Fruit fly (Drosophila melanogaster) whole organism, embryonic: Measurements from ENCODE around the gene CG8952.
A peak's percentile ranks its signal among the peaks of the same experiment; 100 is the strongest.

ENCODE experiments used
- Atf-2 ChIP-seq: fragments of 200-800 bp; sonication (Bioruptor generic); optimal IDR thresholded peaks from 2 replicates; lab custom pipeline; 2016; ENCODE audit warnings: missing biosample characterization, missing genetic modification characterization
- BEAF-32 ChIP-seq: fragments of 200-800 bp; sonication (Bioruptor generic); optimal IDR thresholded peaks from 3 replicates; lab custom pipeline; 2017; ENCODE audit warnings: missing biosample characterization, missing genetic modification characterization, mild to moderate bottlenecking, moderate library complexity, missing genetic modification reagents
- CG11398 ChIP-seq: fragments of 200-800 bp; sonication (Bioruptor generic); optimal IDR thresholded peaks from 2 replicates; lab custom pipeline; 2016; ENCODE audit warnings: missing biosample characterization, missing genetic modification characterization
- CG11504 ChIP-seq: fragments of 200-800 bp; sonication (Bioruptor generic); optimal IDR thresholded peaks from 3 replicates; lab custom pipeline; 2019; ENCODE audit warnings: missing biosample characterization, mild to moderate bottlenecking, missing genetic modification characterization, moderate library complexity
- CG12299 ChIP-seq: fragments of 200-800 bp; sonication (Bioruptor generic); optimal IDR thresholded peaks from 2 replicates; lab custom pipeline; 2018; ENCODE audit warnings: missing biosample characterization, mild to moderate bottlenecking, missing genetic modification characterization
- CG14667 ChIP-seq: fragments of 200-800 bp; sonication (Bioruptor generic); IDR thresholded peaks from 2 replicates; pipeline ENCODE4 v1.3.6; 2022; ENCODE audit warnings: missing biosample characterization, missing genetic modification characterization
- CG14860 ChIP-seq: fragments of 200-800 bp; sonication (Bioruptor generic); IDR thresholded peaks from 3 replicates; pipeline ENCODE4 v1.3.6; 2022; ENCODE audit warnings: missing biosample characterization, missing genetic modification characterization; ENCODE audit not compliant: partially characterized antibody
- CG15514 ChIP-seq: fragments of 200-800 bp; sonication (Bioruptor generic); optimal IDR thresholded peaks from 3 replicates; lab custom pipeline; 2017; ENCODE audit warnings: missing biosample characterization, missing genetic modification characterization, mild to moderate bottlenecking, moderate library complexity, missing genetic modification reagents
- CG16813 ChIP-seq: fragments of 200-800 bp; sonication (Bioruptor generic); IDR thresholded peaks from 3 replicates; pipeline ENCODE4 v1.3.6; 2022; ENCODE audit warnings: missing biosample characterization, missing genetic modification characterization; ENCODE audit not compliant: partially characterized antibody
- CG17359 ChIP-seq: fragments of 200-800 bp; sonication (Bioruptor generic); optimal IDR thresholded peaks from 3 replicates; lab custom pipeline; 2018; ENCODE audit warnings: missing biosample characterization, mild to moderate bottlenecking, missing genetic modification characterization, moderate library complexity
- CG2199 ChIP-seq: fragments of 200-800 bp; sonication (Bioruptor generic); IDR thresholded peaks from 3 replicates; pipeline ENCODE4 v1.3.6; 2022; ENCODE audit warnings: missing biosample characterization, missing genetic modification characterization
- CG30020 ChIP-seq: fragments of 200-800 bp; optimal IDR thresholded peaks from 2 replicates; lab custom pipeline; 2019; ENCODE audit warnings: missing biosample characterization, mild to moderate bottlenecking, missing genetic modification characterization, moderate library complexity
- CG6254 ChIP-seq: fragments of 200-800 bp; sonication (Bioruptor generic); optimal IDR thresholded peaks from 3 replicates; lab custom pipeline; 2017; ENCODE audit warnings: mild to moderate bottlenecking, missing biosample characterization, missing genetic modification reagents, missing genetic modification characterization
- CG7928 ChIP-seq: fragments of 200-800 bp; sonication (Bioruptor generic); optimal IDR thresholded peaks from 2 replicates; lab custom pipeline; 2017; ENCODE audit warnings: missing biosample characterization, mild to moderate bottlenecking, missing genetic modification characterization
- CG8924 ChIP-seq: fragments of 200-800 bp; optimal IDR thresholded peaks from 3 replicates; lab custom pipeline; 2019; ENCODE audit warnings: missing biosample characterization, mild to moderate bottlenecking, missing genetic modification characterization, moderate library complexity
- CG9932 ChIP-seq: fragments of 200-800 bp; sonication (Bioruptor generic); IDR thresholded peaks from 2 replicates; pipeline ENCODE4 v1.3.6; 2022; ENCODE audit warnings: missing biosample characterization, missing genetic modification characterization
- Deaf1 ChIP-seq: fragments of 200-800 bp; optimal IDR thresholded peaks from 3 replicates; lab custom pipeline; 2019; ENCODE audit warnings: missing biosample characterization, mild to moderate bottlenecking, missing genetic modification characterization, moderate library complexity
- Dref ChIP-seq: fragments of 200-800 bp; sonication (Bioruptor generic); IDR thresholded peaks from 2 replicates; pipeline ENCODE4 v1.3.6; 2022; ENCODE audit warnings: missing biosample characterization, missing genetic modification characterization
- E2f1 ChIP-seq: fragments of 200-800 bp; sonication (Bioruptor generic); IDR thresholded peaks from 2 replicates; pipeline ENCODE4 v1.3.6; 2022; ENCODE audit warnings: missing biosample characterization, missing genetic modification characterization
- E2f2 ChIP-seq: fragments of 200-800 bp; sonication (Bioruptor generic); IDR thresholded peaks from 2 replicates; pipeline ENCODE4 v1.3.6; 2022; ENCODE audit warnings: missing biosample characterization, missing genetic modification characterization
- Eip74EF ChIP-seq, 2 experiments: fragments of 200-800 bp in 1 of 2; fragments of >200 bp in 1 of 2; sonication (Bioruptor generic) in 1 of 2; optimal IDR thresholded peaks; 2 replicates each; lab custom pipeline; 2017 to 2019; ENCODE audit warnings: missing biosample characterization in 2 of 2, missing genetic modification characterization in 2 of 2, mild to moderate bottlenecking in 1 of 2, moderate library complexity in 1 of 2
- Fer3 ChIP-seq: fragments of 200-800 bp; sonication (Bioruptor generic); optimal IDR thresholded peaks from 2 replicates; lab custom pipeline; 2018; ENCODE audit warnings: missing biosample characterization, mild to moderate bottlenecking, missing genetic modification characterization, moderate library complexity
- Hr3 ChIP-seq: fragments of 200-800 bp; sonication (Bioruptor generic); optimal IDR thresholded peaks from 3 replicates; lab custom pipeline; 2016; ENCODE audit warnings: missing biosample characterization, missing genetic modification characterization
- Myb ChIP-seq: fragments of 200-800 bp; sonication (Bioruptor generic); optimal IDR thresholded peaks from 2 replicates; lab custom pipeline; 2016; ENCODE audit warnings: missing biosample characterization, missing genetic modification characterization
- Oli ChIP-seq: fragments of 200-800 bp; sonication (Bioruptor generic); optimal IDR thresholded peaks from 2 replicates; lab custom pipeline; 2018; ENCODE audit warnings: missing biosample characterization, mild to moderate bottlenecking, missing genetic modification characterization, moderate library complexity
- Scr ChIP-seq: fragments of 200-800 bp; sonication (Bioruptor generic); IDR thresholded peaks from 2 replicates; pipeline ENCODE4 v1.3.6; 2022; ENCODE audit warnings: missing biosample characterization, missing genetic modification characterization; ENCODE audit not compliant: partially characterized antibody
- Sin3A ChIP-seq: fragments of >200 bp; optimal IDR thresholded peaks from 2 replicates; lab custom pipeline; 2018
- Sry-β ChIP-seq: fragments of 200-800 bp; sonication (Bioruptor generic); optimal IDR thresholded peaks from 2 replicates; lab custom pipeline; 2018; ENCODE audit warnings: missing biosample characterization, mild to moderate bottlenecking, missing genetic modification characterization, moderate library complexity
- Trl ChIP-seq, 3 experiments: fragments of >200 bp in 2 of 3; fragments of 200-800 bp in 1 of 3; sonication (Bioruptor generic) in 1 of 3; optimal IDR thresholded peaks; 2 replicates in 1 of 3; 3 replicates in 2 of 3; lab custom pipeline; 2016 to 2017; ENCODE audit warnings: missing biosample characterization in 1 of 3, missing genetic modification characterization in 1 of 3
- cad ChIP-seq: fragments of >200 bp; optimal IDR thresholded peaks from 2 replicates; lab custom pipeline; 2017; ENCODE audit warnings: missing biosample characterization, missing genetic modification characterization
- crc ChIP-seq: fragments of 200-800 bp; sonication (Bioruptor generic); optimal IDR thresholded peaks from 2 replicates; lab custom pipeline; 2016; ENCODE audit warnings: missing biosample characterization, missing genetic modification characterization
- crp ChIP-seq, 2 experiments: fragments of 200-800 bp; sonication (Bioruptor generic); optimal IDR thresholded peaks; 2 replicates in 1 of 2; 3 replicates in 1 of 2; lab custom pipeline; 2017; ENCODE audit warnings: missing biosample characterization in 2 of 2, missing genetic modification characterization in 2 of 2, mild to moderate bottlenecking in 1 of 2, moderate library complexity in 1 of 2
- dmrt11E ChIP-seq: fragments of 200-800 bp; sonication (Bioruptor generic); optimal IDR thresholded peaks from 3 replicates; lab custom pipeline; 2018; ENCODE audit warnings: missing biosample characterization, mild to moderate bottlenecking, missing genetic modification characterization, moderate library complexity
- exex ChIP-seq: fragments of 200-800 bp; sonication (Bioruptor generic); optimal IDR thresholded peaks from 4 replicates; lab custom pipeline; 2018; ENCODE audit warnings: missing biosample characterization, mild to moderate bottlenecking, missing genetic modification characterization, moderate library complexity
- gcm2 ChIP-seq: fragments of 200-800 bp; sonication (Bioruptor generic); optimal IDR thresholded peaks from 2 replicates; lab custom pipeline; 2016; ENCODE audit warnings: missing biosample characterization, missing genetic modification characterization
- gfzf ChIP-seq: fragments of 200-800 bp; sonication (Bioruptor generic); optimal IDR thresholded peaks from 2 replicates; lab custom pipeline; 2016; ENCODE audit warnings: missing biosample characterization, mild to moderate bottlenecking, missing genetic modification characterization, moderate library complexity
- grn ChIP-seq: fragments of 200-800 bp; sonication (Bioruptor generic); optimal IDR thresholded peaks from 3 replicates; lab custom pipeline; 2017; ENCODE audit warnings: missing biosample characterization, missing genetic modification characterization
- ken ChIP-seq: fragments of 200-800 bp; sonication (Bioruptor generic); IDR thresholded peaks from 3 replicates; pipeline ENCODE4 v1.3.6; 2022; ENCODE audit warnings: missing biosample characterization, missing genetic modification characterization
- kni ChIP-seq: fragments of 200-800 bp; sonication (Bioruptor generic); optimal IDR thresholded peaks from 3 replicates; lab custom pipeline; 2017; ENCODE audit warnings: mild to moderate bottlenecking, missing biosample characterization, missing genetic modification reagents, missing genetic modification characterization
- lola ChIP-seq, 3 experiments: fragments of >200 bp in 2 of 3; fragments of 200-800 bp in 1 of 3; sonication (Bioruptor generic) in 1 of 3; optimal IDR thresholded peaks; 2 replicates each; lab custom pipeline; 2017 to 2019; ENCODE audit warnings: missing biosample characterization in 3 of 3, missing genetic modification characterization in 3 of 3, mild to moderate bottlenecking in 1 of 3, moderate library complexity in 1 of 3
- mirr ChIP-seq: fragments of 200-800 bp; sonication (Bioruptor generic); optimal IDR thresholded peaks from 3 replicates; lab custom pipeline; 2018; ENCODE audit warnings: missing biosample characterization, mild to moderate bottlenecking, missing genetic modification characterization
- pnt ChIP-seq: fragments of 200-800 bp; sonication (Bioruptor generic); optimal IDR thresholded peaks from 3 replicates; lab custom pipeline; 2016; ENCODE audit warnings: missing biosample characterization, missing genetic modification characterization
- shn ChIP-seq: fragments of 200-800 bp; sonication (Bioruptor generic); optimal IDR thresholded peaks from 3 replicates; lab custom pipeline; 2016; ENCODE audit warnings: missing biosample characterization, missing genetic modification characterization
- slou ChIP-seq: fragments of 200-800 bp; sonication (Bioruptor generic); optimal IDR thresholded peaks from 3 replicates; lab custom pipeline; 2016; ENCODE audit warnings: missing biosample characterization, missing genetic modification characterization
- sna ChIP-seq: fragments of 200-800 bp; sonication (Bioruptor generic); IDR thresholded peaks from 2 replicates; pipeline ENCODE4 v1.3.6; 2022; ENCODE audit warnings: missing biosample characterization, missing genetic modification characterization; ENCODE audit not compliant: partially characterized antibody
- unc-4 ChIP-seq: fragments of 200-800 bp; sonication (Bioruptor generic); IDR thresholded peaks from 2 replicates; pipeline ENCODE4 v1.3.6; 2022; ENCODE audit warnings: missing biosample characterization, missing genetic modification characterization; ENCODE audit not compliant: partially characterized antibody
- wor ChIP-seq: fragments of 200-800 bp; sonication (Bioruptor generic); IDR thresholded peaks from 2 replicates; pipeline ENCODE4 v1.3.6; 2022; ENCODE audit warnings: missing biosample characterization, missing genetic modification characterization
- zfh1 ChIP-seq: fragments of 200-800 bp; sonication (Bioruptor generic); IDR thresholded peaks from 3 replicates; pipeline ENCODE4 v1.3.6; 2022; ENCODE audit warnings: missing biosample characterization, missing genetic modification characterization

The CG8952 gene

dm6 chrX:15737110-15737509, 29.1 kb downstream of the CG8952 start, which contains the start of gene Arp6 (continued):
- TF ChIP-seq unc-4, result 0 out of 2 replicates have a peak, but pooled peaks have one; percentile 24
- TF ChIP-seq ken (GFP tag; lab: Robert Waterston, UW), result no peak
- peak; percentile 57 for TF ChIP-seq Dref
- peak; percentile 26 for TF ChIP-seq CG15514 (GFP tag; lab: Kevin White, UChicago)
- TF ChIP-seq Sry-β (GFP tag; lab: Kevin White, UChicago), result peak; percentile 93
- TF ChIP-seq BEAF-32 (GFP tag; lab: Kevin White, UChicago), result peak; percentile 32
- TF ChIP-seq Oli (tag; lab: Kevin White, UChicago), result no peak
- peak in 1 of 2 experiments; percentile 65 for TF ChIP-seq crp (GFP tag; optimal IDR thresholded peaks at IDR 0.05; lab: Kevin White, UChicago)
- TF ChIP-seq Myb (GFP tag; lab: Kevin White, UChicago), result peak; percentile 48

dm6 chrX:15733995-15734394, 32.2 kb downstream of the CG8952 start, which contains the start of the genes CG12379 and MagR:
Gene CG12379, minus strand, starts transcription at chrX:15733996.
Gene MagR, plus strand, starts transcription at chrX:15734270.
- TF ChIP-seq CG16813 (peak; percentile 87), wor (GFP tag; lab: Robert Waterston, UW) (no peak), dmrt11E (tag; lab: Kevin White, UChicago) (peak; percentile 47), CG6254 (GFP tag; lab: Kevin White, UChicago) (no peak), Deaf1 (tag; lab: Kevin White, UChicago) (peak; percentile 30), Sin3A (lab: Kevin White, UChicago) (peak; percentile 58), Hr3 (GFP tag; lab: Kevin White, UChicago) (peak; percentile 54), slou (GFP tag; lab: Kevin White, UChicago) (peak; percentile 35), crc (GFP tag; lab: Kevin White, UChicago) (peak; percentile 35), CG17359 (tag; lab: Kevin White, UChicago) (peak; percentile 27), CG12299 (peak; percentile 61), kni (GFP tag; lab: Kevin White, UChicago) (peak; percentile 43), E2f2 (GFP tag; lab: Robert Waterston, UW) (peak; percentile 34; the same call in 1 of the 2 replicates), grn (GFP tag; lab: Kevin White, UChicago) (no peak), CG14860 (GFP tag; lab: Robert Waterston, UW) (peak; percentile 77), Eip74EF (GFP tag; optimal IDR thresholded peaks at IDR 0.05; lab: Kevin White, UChicago) (no peak), Trl (optimal IDR thresholded peaks at IDR 0.05; lab: Kevin White, UChicago) (no peak), Trl (GFP tag; optimal IDR thresholded peaks at IDR 0.05; lab: Kevin White, UChicago) (peak; percentile 40), lola (GFP tag; optimal IDR thresholded peaks at IDR 0.05; lab: Kevin White, UChicago) (peak in 1 of 3 experiments; percentile 53), CG2199 (GFP tag; lab: Robert Waterston, UW) (no peak), CG9932 (GFP tag; lab: Robert Waterston, UW) (peak; percentile 74), CG11398 (GFP tag; lab: Kevin White, UChicago) (peak; percentile 29), CG11504 (tag; lab: Kevin White, UChicago) (no peak), shn (GFP tag; lab: Kevin White, UChicago) (peak; percentile 7), CG30020 (tag; lab: Kevin White, UChicago) (peak; percentile 75), Fer3 (peak; percentile 66), CG7928 (GFP tag; lab: Kevin White, UChicago) (peak; percentile 10), sna (GFP tag; lab: Robert Waterston, UW) (peak; percentile 66; the same call in 1 of the 2 replicates), zfh1 (GFP tag; lab: Robert Waterston, UW) (0 out of 3 replicates have a peak, but pooled peaks have one; percentile 6), CG14667 (GFP tag; lab: Robert Waterston, UW) (no peak), Scr (peak; percentile 83), cad (GFP tag; lab: Kevin White, UChicago) (no peak), gcm2 (GFP tag; lab: Kevin White, UChicago) (peak; percentile 5), pnt (GFP tag; lab: Kevin White, UChicago) (peak; percentile 36), mirr (peak; percentile 24), Atf-2 (GFP tag; lab: Kevin White, UChicago) (peak; percentile 57), gfzf (GFP tag; lab: Kevin White, UChicago) (peak; percentile 24), exex (no peak), E2f1 (GFP tag; lab: Robert Waterston, UW) (peak; percentile 32; the same call in 1 of the 2 replicates), CG8924 (peak; percentile 48)
